Worm (Caenorhabditis elegans): Measurements from ENCODE around the gene mrps-18.C.

- TF ChIP-seq ama-1 (optimal IDR thresholded peaks at IDR 0.05) (no peak), pha-4 (tag; optimal IDR thresholded peaks at IDR 0.05) (peak; percentile 44), ceh-16 (tag; optimal IDR thresholded peaks at IDR 0.05) (no peak), elt-2 (tag; optimal IDR thresholded peaks at IDR 0.05) (no peak), hmg-11 (tag; optimal IDR thresholded peaks at IDR 0.05) (peak; percentile 38), R02D3.7 (tag; optimal IDR thresholded peaks at IDR 0.05) (no peak), egl-27 (tag; optimal IDR thresholded peaks at IDR 0.05) (no peak), nhr-237 (tag; optimal IDR thresholded peaks at IDR 0.05) (no peak), ztf-11 (tag; optimal IDR thresholded peaks at IDR 0.05) (no peak)
Measured at ce11 chrII:6721581-6721980, 14.4 kb upstream of the mrps-18.C start.

Measured in whole organism, L3 larva.